Fruit fly (Drosophila melanogaster) whole organism, embryonic: ENCODE measurements around the gene Cyt-c-d.

Experiments used
- Aef1 ChIP-seq: fragments of 200-800 bp; sonication (Bioruptor generic); IDR thresholded peaks from 3 replicates; pipeline ENCODE4 v1.3.6; 2022; ENCODE audit warnings: missing biosample characterization, missing genetic modification characterization
- B-H1 ChIP-seq: fragments of 200-800 bp; sonication (Bioruptor generic); IDR thresholded peaks from 3 replicates; pipeline ENCODE4 v1.3.6; 2022; ENCODE audit warnings: missing biosample characterization, missing genetic modification characterization
- CG10267 ChIP-seq: fragments of 200-800 bp; sonication (Bioruptor generic); optimal IDR thresholded peaks from 2 replicates; lab custom pipeline; 2018; ENCODE audit warnings: missing biosample characterization, mild to moderate bottlenecking, missing genetic modification characterization, moderate library complexity
- CG12219 ChIP-seq: fragments of 200-800 bp; sonication (Bioruptor generic); optimal IDR thresholded peaks from 3 replicates; lab custom pipeline; 2018; ENCODE audit warnings: missing biosample characterization, mild to moderate bottlenecking, missing genetic modification characterization
- CG12744 ChIP-seq: fragments of 200-800 bp; sonication (Bioruptor generic); optimal IDR thresholded peaks from 2 replicates; lab custom pipeline; 2016; ENCODE audit warnings: missing biosample characterization, missing genetic modification characterization
- CG14014 ChIP-seq: fragments of 200-800 bp; sonication (Bioruptor generic); IDR thresholded peaks from 2 replicates; pipeline ENCODE4 v1.3.6; 2022; ENCODE audit warnings: missing biosample characterization, missing genetic modification characterization
- CG16863 ChIP-seq: fragments of 200-800 bp; sonication (Bioruptor generic); optimal IDR thresholded peaks from 3 replicates; lab custom pipeline; 2016; ENCODE audit warnings: missing biosample characterization, missing genetic modification characterization
- CG34224 ChIP-seq: fragments of 200-800 bp; sonication (Bioruptor generic); IDR thresholded peaks from 3 replicates; pipeline ENCODE4 v1.3.6; 2022; ENCODE audit warnings: missing biosample characterization, missing genetic modification characterization; ENCODE audit not compliant: partially characterized antibody
- CG42726 ChIP-seq: fragments of 200-800 bp; sonication (Bioruptor generic); IDR thresholded peaks from 2 replicates; pipeline ENCODE4 v1.3.6; 2022; ENCODE audit warnings: missing biosample characterization, missing genetic modification characterization; ENCODE audit not compliant: partially characterized antibody
- CG4424 ChIP-seq: fragments of 200-800 bp; sonication (Bioruptor generic); optimal IDR thresholded peaks from 3 replicates; lab custom pipeline; 2016; ENCODE audit warnings: missing biosample characterization, missing genetic modification characterization
- CG4617 ChIP-seq: fragments of 200-800 bp; sonication (Bioruptor generic); optimal IDR thresholded peaks from 3 replicates; lab custom pipeline; 2016; ENCODE audit warnings: missing biosample characterization, missing genetic modification characterization, borderline replicate concordance
- CG6654 ChIP-seq: fragments of 200-800 bp; sonication (Bioruptor generic); optimal IDR thresholded peaks from 2 replicates; lab custom pipeline; 2017; ENCODE audit warnings: missing biosample characterization, mild to moderate bottlenecking, missing genetic modification characterization
- CG6854 ChIP-seq: fragments of 200-800 bp; sonication (Bioruptor generic); optimal IDR thresholded peaks from 3 replicates; lab custom pipeline; 2017; ENCODE audit warnings: missing biosample characterization, mild to moderate bottlenecking, missing genetic modification characterization
- CoRest ChIP-seq: fragments of 200-800 bp; sonication (Bioruptor generic); optimal IDR thresholded peaks from 3 replicates; lab custom pipeline; 2018; ENCODE audit warnings: missing biosample characterization, mild to moderate bottlenecking, missing genetic modification characterization, moderate library complexity
- Doc2 ChIP-seq: fragments of 200-800 bp; sonication (Bioruptor generic); IDR thresholded peaks from 2 replicates; pipeline ENCODE4 v1.3.6; 2022; ENCODE audit warnings: missing biosample characterization, missing genetic modification characterization
- Dp ChIP-seq: fragments of 200-800 bp; sonication (Bioruptor generic); optimal IDR thresholded peaks from 2 replicates; lab custom pipeline; 2018; ENCODE audit warnings: missing biosample characterization, mild to moderate bottlenecking, missing genetic modification characterization, moderate library complexity
- Gsc ChIP-seq: fragments of 200-800 bp; sonication (Bioruptor generic); IDR thresholded peaks from 2 replicates; pipeline ENCODE4 v1.3.6; 2022; ENCODE audit warnings: missing biosample characterization, missing genetic modification characterization
- Lhr ChIP-seq: fragments of 200-800 bp; sonication (Bioruptor generic); optimal IDR thresholded peaks from 3 replicates; lab custom pipeline; 2017; ENCODE audit warnings: mild to moderate bottlenecking, missing biosample characterization, missing genetic modification reagents, missing genetic modification characterization
- MBD-R2 ChIP-seq: fragments of 200-800 bp; sonication (Bioruptor generic); IDR thresholded peaks from 2 replicates; pipeline ENCODE4 v1.3.6; 2022; ENCODE audit warnings: missing biosample characterization, missing genetic modification characterization
- MESR4 ChIP-seq: fragments of 200-800 bp; sonication (Bioruptor generic); optimal IDR thresholded peaks from 2 replicates; lab custom pipeline; 2018; ENCODE audit warnings: missing biosample characterization, mild to moderate bottlenecking, missing genetic modification characterization, moderate library complexity
- Med ChIP-seq: fragments of 200-800 bp; sonication (Bioruptor generic); peaks from one replicate; lab custom pipeline; 2016; ENCODE audit warnings: missing biosample characterization, missing genetic modification characterization, mild to moderate bottlenecking, inconsistent platforms, moderate library complexity
- Myb ChIP-seq: fragments of 200-800 bp; sonication (Bioruptor generic); optimal IDR thresholded peaks from 2 replicates; lab custom pipeline; 2016; ENCODE audit warnings: missing biosample characterization, missing genetic modification characterization
- Poxn ChIP-seq: fragments of 200-800 bp; sonication (Bioruptor generic); IDR thresholded peaks from 2 replicates; pipeline ENCODE4 v1.3.6; 2022; ENCODE audit warnings: missing biosample characterization, missing genetic modification characterization
- Scr ChIP-seq: fragments of 200-800 bp; sonication (Bioruptor generic); IDR thresholded peaks from 2 replicates; pipeline ENCODE4 v1.3.6; 2022; ENCODE audit warnings: missing biosample characterization, missing genetic modification characterization; ENCODE audit not compliant: partially characterized antibody
- Six4 ChIP-seq: fragments of 200-800 bp; sonication (Bioruptor generic); optimal IDR thresholded peaks from 2 replicates; lab custom pipeline; 2016; ENCODE audit warnings: missing biosample characterization, missing genetic modification characterization
- Sry-δ ChIP-seq: fragments of 200-800 bp; sonication (Bioruptor generic); optimal IDR thresholded peaks from 2 replicates; lab custom pipeline; 2016; ENCODE audit warnings: missing biosample characterization, missing genetic modification characterization
- Taf1 ChIP-seq: fragments of 200-800 bp; sonication (Bioruptor generic); IDR thresholded peaks from 2 replicates; pipeline ENCODE4 v1.3.6; 2022; ENCODE audit warnings: missing biosample characterization, missing genetic modification characterization
- Usf ChIP-seq: fragments of 200-800 bp; sonication (Bioruptor generic); optimal IDR thresholded peaks from 2 replicates; lab custom pipeline; 2017; ENCODE audit warnings: missing genotype, missing biosample characterization, missing genetic modification characterization
- chif ChIP-seq, 2 experiments: fragments of 200-800 bp; sonication (Bioruptor generic); optimal IDR thresholded peaks; 3 replicates each; lab custom pipeline; 2016; ENCODE audit warnings: missing biosample characterization in 2 of 2, missing genetic modification characterization in 2 of 2
- crol ChIP-seq: fragments of 200-800 bp; sonication (Bioruptor generic); IDR thresholded peaks from 2 replicates; pipeline ENCODE4 v1.3.6; 2022; ENCODE audit warnings: missing biosample characterization, missing genetic modification characterization
- dysf ChIP-seq: fragments of 200-800 bp; sonication (Bioruptor generic); IDR thresholded peaks from 3 replicates; pipeline ENCODE4 v1.3.6; 2022; ENCODE audit warnings: missing biosample characterization, missing genetic modification characterization
- emc ChIP-seq: fragments of 200-800 bp; sonication (Bioruptor generic); optimal IDR thresholded peaks from 2 replicates; lab custom pipeline; 2016; ENCODE audit warnings: missing biosample characterization, missing genetic modification characterization
- fd96Cb ChIP-seq: fragments of 200-800 bp; sonication (Bioruptor generic); optimal IDR thresholded peaks from 2 replicates; lab custom pipeline; 2018; ENCODE audit warnings: missing biosample characterization, mild to moderate bottlenecking, missing genetic modification characterization, moderate library complexity
- gce ChIP-seq: fragments of 200-800 bp; sonication (Bioruptor generic); IDR thresholded peaks from 3 replicates; pipeline ENCODE4 v1.3.6; 2022; ENCODE audit warnings: missing biosample characterization, missing genetic modification characterization
- gfzf ChIP-seq: fragments of 200-800 bp; sonication (Bioruptor generic); optimal IDR thresholded peaks from 2 replicates; lab custom pipeline; 2016; ENCODE audit warnings: missing biosample characterization, mild to moderate bottlenecking, missing genetic modification characterization, moderate library complexity
- kay ChIP-seq: fragments of 200-800 bp; sonication (Bioruptor generic); optimal IDR thresholded peaks from 2 replicates; lab custom pipeline; 2016; ENCODE audit warnings: missing biosample characterization, missing genetic modification characterization
- mirr ChIP-seq: fragments of 200-800 bp; sonication (Bioruptor generic); optimal IDR thresholded peaks from 3 replicates; lab custom pipeline; 2018; ENCODE audit warnings: missing biosample characterization, mild to moderate bottlenecking, missing genetic modification characterization
- nau ChIP-seq: fragments of 200-800 bp; sonication (Bioruptor generic); optimal IDR thresholded peaks from 3 replicates; lab custom pipeline; 2017; ENCODE audit warnings: missing biosample characterization, mild to moderate bottlenecking, missing genetic modification characterization, missing genetic modification reagents
- pzg ChIP-seq: fragments of 200-800 bp; sonication (Bioruptor generic); optimal IDR thresholded peaks from 3 replicates; lab custom pipeline; 2018; ENCODE audit warnings: missing biosample characterization, mild to moderate bottlenecking, missing genetic modification characterization, moderate library complexity
- sna ChIP-seq: fragments of 200-800 bp; sonication (Bioruptor generic); IDR thresholded peaks from 2 replicates; pipeline ENCODE4 v1.3.6; 2022; ENCODE audit warnings: missing biosample characterization, missing genetic modification characterization; ENCODE audit not compliant: partially characterized antibody
- sob ChIP-seq: fragments of 200-800 bp; sonication (Bioruptor generic); IDR thresholded peaks from 2 replicates; pipeline ENCODE4 v1.3.6; 2022; ENCODE audit warnings: missing biosample characterization, missing genetic modification characterization
- sr ChIP-seq: fragments of 200-800 bp; sonication (Bioruptor generic); IDR thresholded peaks from 3 replicates; pipeline ENCODE4 v1.3.6; 2022; ENCODE audit warnings: missing biosample characterization, missing genetic modification characterization
- stwl ChIP-seq: fragments of 200-800 bp; sonication (Bioruptor generic); optimal IDR thresholded peaks from 3 replicates; lab custom pipeline; 2018; ENCODE audit warnings: missing biosample characterization, mild to moderate bottlenecking, missing genetic modification characterization, moderate library complexity
- trem ChIP-seq: fragments of 200-800 bp; optimal IDR thresholded peaks from 3 replicates; lab custom pipeline; 2019; ENCODE audit warnings: missing biosample characterization, mild to moderate bottlenecking, missing genetic modification characterization, moderate library complexity

The Cyt-c-d gene

dm6 chr2L:16729556-16729955, 13.9 kb downstream of the Cyt-c-d start, which contains the start of gene Tsen2 (continued):
- no peak for TF ChIP-seq Six4 (GFP tag; lab: Kevin White, UChicago)
- TF ChIP-seq emc (GFP tag; lab: Kevin White, UChicago): no peak
- no peak for TF ChIP-seq CoRest (tag; lab: Kevin White, UChicago)
- TF ChIP-seq Myb (GFP tag; lab: Kevin White, UChicago): peak; percentile 36
- no peak for TF ChIP-seq Gsc (GFP tag; lab: Robert Waterston, UW)
- TF ChIP-seq Aef1 (GFP tag; lab: Robert Waterston, UW): no peak
- no peak for TF ChIP-seq CG6654 (GFP tag; lab: Kevin White, UChicago)
- TF ChIP-seq MBD-R2 (GFP tag; lab: Robert Waterston, UW): peak; percentile 71
- TF ChIP-seq B-H1 (GFP tag; lab: Robert Waterston, UW): no peak
- no peak for TF ChIP-seq Doc2 (GFP tag; lab: Robert Waterston, UW)
- TF ChIP-seq CG4424 (GFP tag; lab: Kevin White, UChicago): no peak
- TF ChIP-seq CG16863 (GFP tag; lab: Kevin White, UChicago): no peak
- no peak for TF ChIP-seq sna (GFP tag; lab: Robert Waterston, UW)
- TF ChIP-seq CG12744 (GFP tag; lab: Kevin White, UChicago): no peak
- no peak for TF ChIP-seq fd96Cb (tag; lab: Kevin White, UChicago)
- no peak for TF ChIP-seq CG12219 (GFP tag; lab: Kevin White, UChicago)
- no peak for TF ChIP-seq gce (GFP tag; lab: Robert Waterston, UW)
- no peak for TF ChIP-seq Taf1 (GFP tag; lab: Robert Waterston, UW)
- TF ChIP-seq dysf (GFP tag; lab: Robert Waterston, UW): no peak
- peak; percentile 20 for TF ChIP-seq Lhr (GFP tag; lab: Kevin White, UChicago)
- no peak for TF ChIP-seq mirr (GFP tag; lab: Kevin White, UChicago)
- no peak for TF ChIP-seq Sry-δ (GFP tag; lab: Kevin White, UChicago)
- TF ChIP-seq Poxn (GFP tag; lab: Robert Waterston, UW): no peak
- no peak for TF ChIP-seq CG14014 (GFP tag; lab: Robert Waterston, UW)
- TF ChIP-seq crol (GFP tag; lab: Robert Waterston, UW): no peak
- TF ChIP-seq CG6854 (GFP tag; lab: Kevin White, UChicago): no peak

DNA sequence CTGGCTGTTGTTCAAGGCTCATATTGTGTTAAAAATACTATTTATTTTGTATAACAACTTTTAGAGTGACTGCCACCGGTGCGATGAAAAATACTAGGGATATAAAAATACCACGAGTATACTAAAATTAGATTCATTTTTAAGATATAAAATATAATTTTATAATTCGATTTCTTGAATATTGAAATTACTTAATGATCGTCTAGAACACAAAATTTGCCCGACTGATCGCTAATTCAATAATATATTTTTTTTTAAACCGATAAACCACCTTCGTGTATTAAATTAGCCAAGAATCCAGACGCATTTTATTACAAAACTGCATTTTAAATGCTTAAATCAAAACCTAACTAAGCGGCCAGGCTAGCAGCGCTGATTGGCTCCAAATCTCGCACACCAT, 15.2 kb downstream of the Cyt-c-d start, which contains the start of gene CG17996:
TSS of gene CG17996 (minus strand) at position 101 of the 400 bp plus-strand sequence.
- TF ChIP-seq gfzf (GFP tag; lab: Kevin White, UChicago) (peak; percentile 30), kay (GFP tag; lab: Kevin White, UChicago) (no peak)

dm6 chr2L:16731799-16732198, 16.1 kb downstream of the Cyt-c-d start, which contains the start of gene Prosbeta4:
TSS of gene Prosbeta4 (minus strand) at chr2L:16732133.
- TF ChIP-seq MBD-R2 (GFP tag; lab: Robert Waterston, UW) (peak; percentile 50), CG42726 (peak; percentile 10; the same call in 1 of the 2 replicates), Dp (GFP tag; lab: Kevin White, UChicago) (peak; percentile 13), gfzf (GFP tag; lab: Kevin White, UChicago) (peak; percentile 42), Usf (no peak), MESR4 (GFP tag; lab: Kevin White, UChicago) (peak; percentile 68), chif (GFP tag; optimal IDR thresholded peaks at IDR 0.05; lab: Kevin White, UChicago) (no peak), CG4617 (peak; percentile 3), pzg (peak; percentile 15)

dm6 chr2L:16732338-16732892, 16.7 kb downstream of the Cyt-c-d start, which contains the start of gene Nubp1:
TSS of gene Nubp1 (plus strand) at chr2L:16732550.
- TF ChIP-seq CG4617: peak; percentile 67
- no peak for TF ChIP-seq trem
- TF ChIP-seq gce (GFP tag; lab: Robert Waterston, UW): no peak
- no peak for TF ChIP-seq sr
- peak; percentile 11 for TF ChIP-seq pzg
- peak; percentile 10; the same call in 1 of the 2 replicates for TF ChIP-seq sob (GFP tag; lab: Robert Waterston, UW)
- peak; percentile 57 for TF ChIP-seq Med (GFP tag; lab: Kevin White, UChicago)
- no peak for TF ChIP-seq nau (GFP tag; lab: Kevin White, UChicago)
- TF ChIP-seq CG34224: 0 out of 3 replicates have a peak, but pooled peaks have one; percentile 31
- peak; percentile 76 for TF ChIP-seq stwl
- no peak; the same call in 1 of the 2 replicates for TF ChIP-seq Scr
- peak; percentile 50 for TF ChIP-seq MBD-R2 (GFP tag; lab: Robert Waterston, UW)
- TF ChIP-seq CG10267 (tag; lab: Kevin White, UChicago): peak; percentile 67
- peak; percentile 68 for TF ChIP-seq MESR4 (GFP tag; lab: Kevin White, UChicago)
